Fruit fly (Drosophila melanogaster): ENCODE results near the gene CG15715.

DNA sequence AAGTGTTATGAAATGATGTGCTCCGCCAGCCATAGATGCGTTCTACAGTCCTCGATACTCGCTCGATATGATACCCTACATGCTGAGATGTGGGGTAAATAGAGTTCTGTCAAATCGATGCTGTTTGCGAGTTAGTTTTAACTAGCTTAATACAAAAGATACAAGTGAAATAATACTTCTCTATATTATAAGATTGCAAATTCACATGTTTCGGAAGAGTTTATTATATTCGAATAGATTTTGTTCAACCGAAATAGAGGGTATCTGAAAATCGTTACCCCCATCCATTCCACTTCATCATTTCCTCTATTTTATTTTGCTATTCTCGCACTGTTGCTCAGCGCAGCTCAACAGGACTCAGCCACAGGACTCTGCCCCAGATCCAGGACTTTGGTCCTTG lies 43.0 kb downstream of the CG15715 start:
- TF ChIP-seq Mnt (GFP tag; optimal IDR thresholded peaks at IDR 0.05) (no peak), kay (GFP tag; ENCODE audit: borderline replicate concordance) (no peak), CG33017 (tag; optimal IDR thresholded peaks at IDR 0.05) (no peak), CG12768 (GFP tag; optimal IDR thresholded peaks at IDR 0.05) (no peak), cnc (optimal IDR thresholded peaks at IDR 0.05) (no peak), cic (GFP tag; optimal IDR thresholded peaks at IDR 0.05) (no peak), Hr96 (GFP tag; optimal IDR thresholded peaks at IDR 0.05) (no peak)
